Worm (Caenorhabditis elegans) whole organism, L1 larva: ENCODE data around the gene R08C7.11.

Experiments used
- alr-1 ChIP-seq: fragments of 200-800 bp; sonication (Bioruptor generic); optimal IDR thresholded peaks from 2 replicates; lab custom pipeline; 2018; ENCODE audit warnings: borderline replicate concordance, mild to moderate bottlenecking, missing genetic modification characterization, missing compliant biosample characterization
- ceh-82 ChIP-seq, 3 experiments: fragments of 150-350 bp in 1 of 3; sonication (generic microtip) in 2 of 3; optimal IDR thresholded peaks; 2 replicates each; lab custom pipeline; 2014 to 2017; ENCODE audit warnings: missing biosample characterization in 3 of 3, missing genetic modification characterization in 3 of 3
- elt-3 ChIP-seq, 6 experiments: fragments of 150-350 bp in 1 of 6; sonication (generic microtip); optimal IDR thresholded peaks; 2 replicates each; lab custom pipeline; 2017 to 2018; ENCODE audit warnings: missing biosample characterization in 6 of 6, missing genetic modification characterization in 6 of 6, inconsistent platforms in 1 of 6
- fkh-10 ChIP-seq: sonication (generic microtip); optimal IDR thresholded peaks from 2 replicates; lab custom pipeline; 2017; ENCODE audit warnings: missing biosample characterization, missing genetic modification reagents, missing genetic modification characterization
- lin-14 ChIP-seq: fragments of 200-800 bp; sonication (Bioruptor generic); optimal IDR thresholded peaks from 2 replicates; lab custom pipeline; 2018; ENCODE audit warnings: mild to moderate bottlenecking, missing genetic modification characterization, moderate library complexity, missing compliant biosample characterization
- nhr-76 ChIP-seq: sonication (generic microtip); optimal IDR thresholded peaks from 2 replicates; lab custom pipeline; 2017; ENCODE audit warnings: missing biosample characterization, missing genetic modification characterization
- snpc-4 ChIP-seq: fragments of 150-350 bp; optimal IDR thresholded peaks from 2 replicates; lab custom pipeline; 2014; ENCODE audit warnings: missing biosample characterization, missing genetic modification characterization

- TF ChIP-seq lin-14 (GFP tag; lab: Kevin White, UChicago) (peak; percentile 18), snpc-4 (tag; lab: Kevin White, UChicago) (no peak), fkh-10 (GFP tag; lab: Kevin White, UChicago) (no peak), ceh-82 (tag; optimal IDR thresholded peaks at IDR 0.05; lab: Kevin White, UChicago) (no peak), alr-1 (tag; lab: Kevin White, UChicago) (no peak), nhr-76 (tag; lab: Kevin White, UChicago) (no peak), elt-3 (tag; optimal IDR thresholded peaks at IDR 0.05; lab: Kevin White, UChicago) (no peak)
Measured at ce11 chrIV:4475362-4476086, 20.8 kb upstream of the R08C7.11 start.
